Fruit fly (Drosophila melanogaster) whole organism, wandering third instar larva: Measurements from ENCODE around the gene CG44040.

Source experiments
- Abd-B ChIP-seq: fragments of >200 bp; optimal IDR thresholded peaks from 2 replicates; lab custom pipeline; 2017; ENCODE audit warnings: missing biosample characterization, missing genetic modification characterization
- CG32264 ChIP-seq: fragments of 200-800 bp; sonication (Bioruptor generic); optimal IDR thresholded peaks from 2 replicates; lab custom pipeline; 2016; ENCODE audit warnings: missing biosample characterization, missing genetic modification characterization
- CrebA ChIP-seq: fragments of 200-800 bp; sonication (Bioruptor generic); optimal IDR thresholded peaks from 2 replicates; lab custom pipeline; 2016; ENCODE audit warnings: missing biosample characterization, mild to moderate bottlenecking, missing genetic modification characterization, borderline replicate concordance
- Dif ChIP-seq: fragments of 200-275, 200-300 bp; sonication (Bioruptor generic); optimal IDR thresholded peaks from 2 replicates; lab custom pipeline; 2018; ENCODE audit warnings: missing biosample characterization, missing genetic modification characterization; ENCODE audit not compliant: partially characterized antibody
- GATAd ChIP-seq: sonication (Bioruptor generic); optimal IDR thresholded peaks from 2 replicates; lab custom pipeline; 2016; ENCODE audit warnings: missing biosample characterization, missing genetic modification characterization
- HLH106 ChIP-seq: fragments of 200-800 bp; optimal IDR thresholded peaks from 3 replicates; lab custom pipeline; 2019; ENCODE audit warnings: missing biosample characterization, mild to moderate bottlenecking, missing genetic modification characterization, moderate library complexity
- Hnf4 ChIP-seq: fragments of 200-800 bp; sonication (Bioruptor generic); optimal IDR thresholded peaks from 2 replicates; lab custom pipeline; 2016; ENCODE audit warnings: missing biosample characterization, mild to moderate bottlenecking, missing genetic modification characterization
- Hr78 ChIP-seq: fragments of >200 bp; optimal IDR thresholded peaks from 2 replicates; lab custom pipeline; 2017; ENCODE audit warnings: missing biosample characterization, missing genetic modification characterization
- Jra ChIP-seq: sonication (Bioruptor generic); optimal IDR thresholded peaks from 2 replicates; lab custom pipeline; 2016; ENCODE audit warnings: missing biosample characterization, missing genetic modification characterization
- Mio ChIP-seq: sonication (Bioruptor generic); optimal IDR thresholded peaks from 2 replicates; lab custom pipeline; 2016; ENCODE audit warnings: missing biosample characterization, missing genetic modification characterization
- Myc ChIP-seq: fragments of >200 bp; optimal IDR thresholded peaks from 2 replicates; lab custom pipeline; 2017
- N ChIP-seq: fragments of >200 bp; optimal IDR thresholded peaks from 2 replicates; lab custom pipeline; 2018; ENCODE audit warnings: missing biosample characterization, missing external identifiers, missing genetic modification characterization
- OdsH ChIP-seq: fragments of 200-800 bp; sonication (Bioruptor generic); optimal IDR thresholded peaks from 2 replicates; lab custom pipeline; 2016; ENCODE audit warnings: missing biosample characterization, mild to moderate bottlenecking, missing genetic modification characterization
- Rel ChIP-seq, 2 experiments: fragments of 200-800 bp; sonication (Bioruptor generic) in 1 of 2; optimal IDR thresholded peaks; 2 replicates in 1 of 2; 3 replicates in 1 of 2; lab custom pipeline; 2016 to 2019; ENCODE audit warnings: mild to moderate bottlenecking in 2 of 2, missing biosample characterization in 2 of 2, missing genetic modification characterization in 2 of 2, moderate library complexity in 1 of 2
- Vsx2 ChIP-seq: fragments of 200-300, 225-300 bp; sonication (Bioruptor generic); optimal IDR thresholded peaks from 2 replicates; lab custom pipeline; 2018; ENCODE audit warnings: missing biosample characterization, missing genetic modification characterization; ENCODE audit not compliant: partially characterized antibody
- dl ChIP-seq, 2 experiments: fragments of 175-275, 200-275 bp in 1 of 2; fragments of 200-275 bp in 1 of 2; sonication (Bioruptor generic); optimal IDR thresholded peaks; lab custom pipeline; 2018; ENCODE audit warnings: mild to moderate bottlenecking in 2 of 2, missing biosample characterization in 2 of 2, missing genetic modification characterization in 2 of 2, moderate library complexity in 2 of 2; ENCODE audit not compliant: partially characterized antibody in 2 of 2, insufficient read depth in 1 of 2
- dsf ChIP-seq: sonication (Bioruptor generic); optimal IDR thresholded peaks from 2 replicates; lab custom pipeline; 2016; ENCODE audit warnings: missing biosample characterization, missing genetic modification characterization, borderline replicate concordance
- ey ChIP-seq: fragments of 200-800 bp; sonication (Bioruptor generic); optimal IDR thresholded peaks from 2 replicates; lab custom pipeline; 2016; ENCODE audit warnings: missing biosample characterization, missing genetic modification characterization
- foxo ChIP-seq, 2 experiments: fragments of 200-800 bp; sonication (Bioruptor generic); optimal IDR thresholded peaks; 2 replicates in 1 of 2; 3 replicates in 1 of 2; lab custom pipeline; 2016 to 2017; ENCODE audit warnings: missing biosample characterization in 2 of 2, missing genetic modification characterization in 2 of 2
- fru ChIP-seq: fragments of 200-800 bp; sonication (Bioruptor generic); optimal IDR thresholded peaks from 3 replicates; lab custom pipeline; 2016; ENCODE audit warnings: missing biosample characterization, mild to moderate bottlenecking, missing genetic modification characterization
- h ChIP-seq: fragments of 200-800 bp; sonication (Bioruptor generic); optimal IDR thresholded peaks from 3 replicates; lab custom pipeline; 2016; ENCODE audit warnings: missing biosample characterization, mild to moderate bottlenecking, missing genetic modification characterization
- psq ChIP-seq: fragments of 200-800 bp; sonication (Bioruptor generic); optimal IDR thresholded peaks from 3 replicates; lab custom pipeline; 2017; ENCODE audit warnings: missing biosample characterization, mild to moderate bottlenecking, missing genetic modification characterization, moderate library complexity
- rgr ChIP-seq: fragments of 200-800 bp; sonication (Bioruptor generic); optimal IDR thresholded peaks from 3 replicates; lab custom pipeline; 2016; ENCODE audit warnings: missing biosample characterization, mild to moderate bottlenecking, missing genetic modification characterization
- sage ChIP-seq: fragments of 200-800 bp; sonication (Bioruptor generic); optimal IDR thresholded peaks from 2 replicates; lab custom pipeline; 2016; ENCODE audit warnings: missing biosample characterization, mild to moderate bottlenecking, missing genetic modification characterization
- sv ChIP-seq: fragments of 200-800 bp; sonication (Bioruptor generic); optimal IDR thresholded peaks from 3 replicates; lab custom pipeline; 2016; ENCODE audit warnings: missing biosample characterization, missing genetic modification characterization
- usp ChIP-seq: fragments of >200 bp; optimal IDR thresholded peaks from 2 replicates; lab custom pipeline; 2017; ENCODE audit warnings: missing biosample characterization, missing genetic modification characterization

Gene CG44040

dm6 chr3R:15282982-15283809 is 37.0 kb upstream of the CG44040 start:
- TF ChIP-seq N (GFP tag; lab: Kevin White, UChicago) (no peak), Rel (GFP tag; optimal IDR thresholded peaks at IDR 0.05; lab: Kevin White, UChicago) (no peak), Rel (tag; optimal IDR thresholded peaks at IDR 0.05; lab: Kevin White, UChicago) (peak; percentile 15)

dm6 chr3R:15286024-15286692 is 34.0 kb upstream of the CG44040 start:
- TF ChIP-seq sv (no peak), sage (GFP tag; lab: Kevin White, UChicago) (no peak), psq (GFP tag; lab: Kevin White, UChicago) (no peak), CG32264 (no peak), Vsx2 (GFP tag; lab: Kevin White, UChicago) (peak; percentile 56), foxo (GFP tag; optimal IDR thresholded peaks at IDR 0.05; lab: Kevin White, UChicago) (no peak), rgr (peak; percentile 7), Hnf4 (GFP tag; lab: Kevin White, UChicago) (no peak), Hr78 (GFP tag; lab: Kevin White, UChicago) (no peak), dl (GFP tag; optimal IDR thresholded peaks at IDR 0.05; lab: Kevin White, UChicago; ENCODE audit: insufficient read depth in 1 of 2, partially characterized antibody in 2 of 2) (peak in 1 of 2 experiments; percentile 51), Dif (GFP tag; lab: Kevin White, UChicago) (peak; percentile 87)

dm6 chr3R:15286693-15287041 is 33.5 kb upstream of the CG44040 start:
- no peak for TF ChIP-seq GATAd (GFP tag; lab: Kevin White, UChicago)
- peak; percentile 39 to 74 for TF ChIP-seq dl (GFP tag; optimal IDR thresholded peaks at IDR 0.05; lab: Kevin White, UChicago; ENCODE audit: insufficient read depth in 1 of 2, partially characterized antibody in 2 of 2)
- peak; percentile 55 for TF ChIP-seq Vsx2 (GFP tag; lab: Kevin White, UChicago)
- no peak for TF ChIP-seq CrebA (GFP tag; lab: Kevin White, UChicago)
- TF ChIP-seq Dif (GFP tag; lab: Kevin White, UChicago): peak; percentile 68
- no peak for TF ChIP-seq Mio (GFP tag; lab: Kevin White, UChicago)
- TF ChIP-seq h (GFP tag; lab: Kevin White, UChicago): peak; percentile 12
- no peak for TF ChIP-seq OdsH (GFP tag; lab: Kevin White, UChicago)
- TF ChIP-seq sage (GFP tag; lab: Kevin White, UChicago): no peak
- no peak for TF ChIP-seq sv

- TF ChIP-seq CrebA (GFP tag; lab: Kevin White, UChicago) (no peak), Myc (lab: Kevin White, UChicago) (peak; percentile 73), Vsx2 (GFP tag; lab: Kevin White, UChicago) (peak; percentile 76), Dif (GFP tag; lab: Kevin White, UChicago) (peak; percentile 86), h (GFP tag; lab: Kevin White, UChicago) (peak; percentile 5), dl (GFP tag; optimal IDR thresholded peaks at IDR 0.05; lab: Kevin White, UChicago; ENCODE audit: insufficient read depth in 1 of 2, partially characterized antibody in 2 of 2) (peak; percentile 68 to 71), dsf (GFP tag; lab: Kevin White, UChicago) (no peak), Rel (GFP tag; optimal IDR thresholded peaks at IDR 0.05; lab: Kevin White, UChicago) (no peak), Rel (tag; optimal IDR thresholded peaks at IDR 0.05; lab: Kevin White, UChicago) (peak; percentile 39), GATAd (GFP tag; lab: Kevin White, UChicago) (no peak), rgr (peak; percentile 36), HLH106 (peak; percentile 30), foxo (GFP tag; optimal IDR thresholded peaks at IDR 0.05; lab: Kevin White, UChicago) (peak in 1 of 2 experiments; percentile 14)
- TF ChIP-seq, all 38 proteins: peak for 9
Observed at dm6 chr3R:15287763-15288162, 32.4 kb upstream of the CG44040 start.

- TF ChIP-seq CG32264 (no peak), Mio (GFP tag; lab: Kevin White, UChicago) (no peak), Jra (GFP tag; lab: Kevin White, UChicago) (no peak), fru (GFP tag; lab: Kevin White, UChicago) (no peak), Abd-B (GFP tag; lab: Kevin White, UChicago) (no peak), OdsH (GFP tag; lab: Kevin White, UChicago) (no peak), ey (GFP tag; lab: Kevin White, UChicago) (no peak), Hr78 (GFP tag; lab: Kevin White, UChicago) (no peak), HLH106 (no peak), usp (GFP tag; lab: Kevin White, UChicago) (no peak), sage (GFP tag; lab: Kevin White, UChicago) (no peak)
Observed at dm6 chr3R:15288802-15289201, 31.4 kb upstream of the CG44040 start.
